Fruit fly (Drosophila melanogaster): ENCODE results near the gene CG3226.
A peak's percentile ranks its signal among the peaks of the same experiment; 100 is the strongest.

CG3226 gene

dm6 chrX:6617372-6617771 is 36.7 kb downstream of the CG3226 start (continued):
- TF ChIP-seq CG9139 (GFP tag; optimal IDR thresholded peaks at IDR 0.05), result no peak
- TF ChIP-seq Eip93F (GFP tag; optimal IDR thresholded peaks at IDR 0.05), result no peak
- TF ChIP-seq CG6808 (GFP tag; optimal IDR thresholded peaks at IDR 0.05), result peak; percentile 13
- TF ChIP-seq CG15336 (GFP tag; IDR thresholded peaks at IDR 0.05), result peak; percentile 62
- TF ChIP-seq CG3032 (tag; optimal IDR thresholded peaks at IDR 0.05), result no peak
- peak; percentile 46 for TF ChIP-seq CG4318 (GFP tag; optimal IDR thresholded peaks at IDR 0.05)
- TF ChIP-seq CG3919 (GFP tag; optimal IDR thresholded peaks at IDR 0.05), result peak; percentile 18
- no peak for TF ChIP-seq CG11902 (GFP tag; optimal IDR thresholded peaks at IDR 0.05)
- TF ChIP-seq achi (GFP tag; optimal IDR thresholded peaks at IDR 0.05), result peak; percentile 35
- peak; percentile 78 for TF ChIP-seq eg (GFP tag; IDR thresholded peaks at IDR 0.05)
- peak; percentile 65 for TF ChIP-seq CG8119 (GFP tag; IDR thresholded peaks at IDR 0.05)
- no peak for TF ChIP-seq lz (GFP tag; optimal IDR thresholded peaks at IDR 0.05)
- peak; percentile 24 for TF ChIP-seq net (GFP tag; optimal IDR thresholded peaks at IDR 0.05)
- no peak for TF ChIP-seq CG34406 (GFP tag; optimal IDR thresholded peaks at IDR 0.05)
- peak; percentile 69 for TF ChIP-seq CG32006 (GFP tag; optimal IDR thresholded peaks at IDR 0.05)
- peak; percentile 46 for TF ChIP-seq Gug (GFP tag; IDR thresholded peaks at IDR 0.05)
- TF ChIP-seq Eip75B (GFP tag; optimal IDR thresholded peaks at IDR 0.05), result no peak
- TF ChIP-seq Hr4 (GFP tag; optimal IDR thresholded peaks at IDR 0.05), result peak; percentile 49
- TF ChIP-seq esn (GFP tag; optimal IDR thresholded peaks at IDR 0.05), result no peak

dm6 chrX:6616771-6617170 is 37.3 kb downstream of the CG3226 start:
- TF ChIP-seq CG16779 (tag; optimal IDR thresholded peaks at IDR 0.05) (no peak), vri (GFP tag; optimal IDR thresholded peaks at IDR 0.05) (no peak), OdsH (GFP tag; optimal IDR thresholded peaks at IDR 0.05) (no peak), CG3919 (GFP tag; optimal IDR thresholded peaks at IDR 0.05) (no peak), dac (GFP tag; optimal IDR thresholded peaks at IDR 0.05) (no peak), CG3032 (tag; optimal IDR thresholded peaks at IDR 0.05) (no peak), Eip93F (GFP tag; optimal IDR thresholded peaks at IDR 0.05) (no peak)

- TF ChIP-seq CG3032 (tag; optimal IDR thresholded peaks at IDR 0.05) (peak; percentile 5), CG10631 (GFP tag; optimal IDR thresholded peaks at IDR 0.05) (peak; percentile 39), CG16779 (tag; optimal IDR thresholded peaks at IDR 0.05) (no peak), CG31627 (GFP tag; optimal IDR thresholded peaks at IDR 0.05) (peak; percentile 20), Sox102F (GFP tag; optimal IDR thresholded peaks at IDR 0.05) (no peak), CG6792 (GFP tag; optimal IDR thresholded peaks at IDR 0.05) (no peak), CG34406 (GFP tag; optimal IDR thresholded peaks at IDR 0.05) (no peak), CG4318 (GFP tag; optimal IDR thresholded peaks at IDR 0.05) (no peak), CG7368 (GFP tag; optimal IDR thresholded peaks at IDR 0.05) (no peak), achi (GFP tag; optimal IDR thresholded peaks at IDR 0.05) (peak; percentile 28), fd85E (GFP tag; optimal IDR thresholded peaks at IDR 0.05) (no peak), Eip78C (GFP tag) (peak; percentile 22), esn (GFP tag; optimal IDR thresholded peaks at IDR 0.05) (peak; percentile 38), CG32006 (GFP tag; optimal IDR thresholded peaks at IDR 0.05) (peak; percentile 32), Hr4 (GFP tag; optimal IDR thresholded peaks at IDR 0.05) (peak; percentile 51), net (GFP tag; optimal IDR thresholded peaks at IDR 0.05) (no peak), dac (GFP tag; optimal IDR thresholded peaks at IDR 0.05) (no peak), topi (GFP tag; optimal IDR thresholded peaks at IDR 0.05) (peak; percentile 51), OdsH (GFP tag; optimal IDR thresholded peaks at IDR 0.05) (peak; percentile 15), CG6808 (GFP tag; optimal IDR thresholded peaks at IDR 0.05) (no peak), Hr38 (GFP tag; optimal IDR thresholded peaks at IDR 0.05) (no peak), eg (GFP tag; IDR thresholded peaks at IDR 0.05) (peak; percentile 49; the same call in 1 of the 3 replicates), Gug (GFP tag; IDR thresholded peaks at IDR 0.05) (peak; percentile 48; the same call in 1 of the 2 replicates), CG15336 (GFP tag; IDR thresholded peaks at IDR 0.05) (peak; percentile 57; the same call in 1 of the 2 replicates), dsx (GFP tag; optimal IDR thresholded peaks at IDR 0.05; ENCODE audit: poor library complexity, severe bottlenecking) (no peak), CG6163 (GFP tag; IDR thresholded peaks at IDR 0.05) (peak; percentile 71), Met (GFP tag; optimal IDR thresholded peaks at IDR 0.05) (peak; percentile 56), CG8632 (GFP tag; optimal IDR thresholded peaks at IDR 0.05) (no peak), CG6276 (GFP tag; optimal IDR thresholded peaks at IDR 0.05) (peak; percentile 9), fd59A (GFP tag; optimal IDR thresholded peaks at IDR 0.05) (no peak), cyc (GFP tag; optimal IDR thresholded peaks at IDR 0.05) (peak; percentile 27), Smox (GFP tag; optimal IDR thresholded peaks at IDR 0.05) (peak; percentile 25), CG8119 (GFP tag; IDR thresholded peaks at IDR 0.05) (peak; percentile 53), CG1621 (tag; optimal IDR thresholded peaks at IDR 0.05) (no peak), CG8319 (GFP tag; optimal IDR thresholded peaks at IDR 0.05) (no peak), Ets21C (GFP tag; optimal IDR thresholded peaks at IDR 0.05) (peak; percentile 18), Ets96B (tag; optimal IDR thresholded peaks at IDR 0.05) (peak; percentile 10), ss (GFP tag; optimal IDR thresholded peaks at IDR 0.05) (peak in 1 of 2 experiments; percentile 19), Hr39 (GFP tag; optimal IDR thresholded peaks at IDR 0.05) (peak; percentile 39)
Observed at dm6 chrX:6615476-6615875, 38.6 kb downstream of the CG3226 start.
